Worm (Caenorhabditis elegans) whole organism, mixed stage, embryonic: Measurements from ENCODE around the gene C01B10.7.
"Not testable (repeated sequence)": the region's sequence is repeated elsewhere in the genome, so short reads cannot be mapped to it uniquely, and the experiment has no call there.

Source experiments
- M03D4.4 ChIP-seq: sonication (generic microtip); optimal IDR thresholded peaks from 2 replicates; lab custom pipeline; 2017; ENCODE audit warnings: mild to moderate bottlenecking, missing genetic modification characterization, missing compliant biosample characterization
- bed-3 ChIP-seq: fragments of 200-800 bp; sonication (Bioruptor generic); optimal IDR thresholded peaks from 3 replicates; lab custom pipeline; 2018; ENCODE audit warnings: mild to moderate bottlenecking, missing genetic modification characterization, moderate library complexity, missing compliant biosample characterization
- blmp-1 ChIP-seq: fragments of 150-350 bp; optimal IDR thresholded peaks from 2 replicates; lab custom pipeline; 2014; ENCODE audit warnings: missing biosample characterization, missing genetic modification characterization
- ceh-39 ChIP-seq: fragments of 150-350 bp; optimal IDR thresholded peaks from 2 replicates; lab custom pipeline; 2014; ENCODE audit warnings: missing biosample characterization, missing genetic modification characterization
- ceh-43 ChIP-seq: fragments of 200-800 bp; sonication (Bioruptor generic); optimal IDR thresholded peaks from 2 replicates; lab custom pipeline; 2018; ENCODE audit warnings: mild to moderate bottlenecking, missing genetic modification characterization, moderate library complexity, missing compliant biosample characterization
- ces-1 ChIP-seq: fragments of 150-350 bp; optimal IDR thresholded peaks from 2 replicates; lab custom pipeline; 2014; ENCODE audit warnings: missing biosample characterization, missing genetic modification reagents, missing genetic modification characterization
- cnd-1 ChIP-seq: fragments of 200-800 bp; sonication (Bioruptor generic); optimal IDR thresholded peaks from 2 replicates; lab custom pipeline; 2018; ENCODE audit warnings: mild to moderate bottlenecking, missing genetic modification characterization, missing compliant biosample characterization
- drap-1 ChIP-seq: fragments of 200-800 bp; sonication (Bioruptor generic); optimal IDR thresholded peaks from 3 replicates; lab custom pipeline; 2018; ENCODE audit warnings: mild to moderate bottlenecking, missing genetic modification characterization, missing compliant biosample characterization
- elt-1 ChIP-seq: sonication (generic microtip); optimal IDR thresholded peaks from 2 replicates; lab custom pipeline; 2017; ENCODE audit warnings: missing genetic modification characterization, mild to moderate bottlenecking, missing compliant biosample characterization, antibody characterized with exemption, moderate library complexity, borderline replicate concordance; ENCODE audit not compliant: insufficient read depth
- elt-3 ChIP-seq: fragments of 150-350 bp; optimal IDR thresholded peaks from 2 replicates; lab custom pipeline; 2014; ENCODE audit warnings: missing biosample characterization, missing genetic modification characterization
- flh-1 ChIP-seq: fragments of 200-800 bp; sonication (Bioruptor generic); optimal IDR thresholded peaks from 2 replicates; lab custom pipeline; 2018; ENCODE audit warnings: mild to moderate bottlenecking, missing genetic modification characterization, moderate library complexity, missing compliant biosample characterization
- ham-2 ChIP-seq: fragments of 200-800 bp; sonication (Bioruptor generic); optimal IDR thresholded peaks from 2 replicates; lab custom pipeline; 2018; ENCODE audit warnings: mild to moderate bottlenecking, missing genetic modification characterization, missing compliant biosample characterization
- hlh-1 ChIP-seq: fragments of 150-350 bp; optimal IDR thresholded peaks from 2 replicates; lab custom pipeline; 2014; ENCODE audit warnings: missing biosample characterization, missing genetic modification reagents, missing genetic modification characterization
- lin-13 ChIP-seq: fragments of 150-350 bp; optimal IDR thresholded peaks from 2 replicates; lab custom pipeline; 2014; ENCODE audit warnings: missing biosample characterization, missing genetic modification characterization
- lin-32 ChIP-seq: fragments of 200-800 bp; sonication (Bioruptor generic); optimal IDR thresholded peaks from 2 replicates; lab custom pipeline; 2018; ENCODE audit warnings: mild to moderate bottlenecking, missing genetic modification characterization, missing compliant biosample characterization
- mab-5 ChIP-seq: fragments of 150-350 bp; optimal IDR thresholded peaks from 2 replicates; lab custom pipeline; 2014; ENCODE audit warnings: missing biosample characterization, missing genetic modification characterization
- mep-1 ChIP-seq: fragments of 150-350 bp; optimal IDR thresholded peaks from 2 replicates; lab custom pipeline; 2017; ENCODE audit warnings: missing biosample characterization, missing genetic modification reagents, missing genetic modification characterization, inconsistent platforms
- mls-2 ChIP-seq: sonication (generic microtip); optimal IDR thresholded peaks from 2 replicates; lab custom pipeline; 2016; ENCODE audit warnings: mild to moderate bottlenecking, missing genetic modification characterization, moderate library complexity, missing compliant biosample characterization
- nhr-12 ChIP-seq: fragments of 150-350 bp; optimal IDR thresholded peaks from 2 replicates; lab custom pipeline; 2014; ENCODE audit warnings: missing biosample characterization, missing genetic modification characterization
- nhr-2 ChIP-seq: fragments of 150-350 bp; optimal IDR thresholded peaks from 2 replicates; lab custom pipeline; 2014; ENCODE audit warnings: missing biosample characterization, missing genetic modification characterization
- nhr-237 ChIP-seq: fragments of 150-350 bp; optimal IDR thresholded peaks from 2 replicates; lab custom pipeline; 2014; ENCODE audit warnings: missing biosample characterization, missing genetic modification characterization
- nhr-28 ChIP-seq: fragments of 150-350 bp; optimal IDR thresholded peaks from 2 replicates; lab custom pipeline; 2014; ENCODE audit warnings: missing biosample characterization, missing genetic modification characterization
- nhr-76 ChIP-seq: sonication (generic microtip); optimal IDR thresholded peaks from 2 replicates; lab custom pipeline; 2017; ENCODE audit warnings: missing biosample characterization, missing genetic modification characterization
- pha-4 ChIP-seq: fragments of 150-350 bp; optimal IDR thresholded peaks from 2 replicates; lab custom pipeline; 2018; ENCODE audit warnings: missing biosample characterization, missing genetic modification reagents, missing genetic modification characterization
- sptf-1 ChIP-seq: sonication (generic microtip); optimal IDR thresholded peaks from 2 replicates; lab custom pipeline; 2017; ENCODE audit warnings: mild to moderate bottlenecking, missing genetic modification characterization, moderate library complexity, missing compliant biosample characterization
- tbx-8 ChIP-seq: fragments of 200-800 bp; sonication (Bioruptor generic); optimal IDR thresholded peaks from 2 replicates; lab custom pipeline; 2018; ENCODE audit warnings: mild to moderate bottlenecking, missing genetic modification characterization, moderate library complexity, missing compliant biosample characterization
- unc-120 ChIP-seq: sonication (generic microtip); optimal IDR thresholded peaks from 2 replicates; lab custom pipeline; 2017; ENCODE audit warnings: missing genetic modification characterization, missing compliant biosample characterization; ENCODE audit not compliant: poor library complexity, severe bottlenecking
- unc-39 ChIP-seq: fragments of 150-350 bp; optimal IDR thresholded peaks from 2 replicates; lab custom pipeline; 2014; ENCODE audit warnings: missing biosample characterization, missing genetic modification characterization
- zip-8 ChIP-seq: fragments of 150-350 bp; optimal IDR thresholded peaks from 2 replicates; lab custom pipeline; 2014; ENCODE audit warnings: missing biosample characterization, missing genetic modification characterization
- ztf-11 ChIP-seq: fragments of 150-350 bp; optimal IDR thresholded peaks from 2 replicates; lab custom pipeline; 2014; ENCODE audit warnings: missing biosample characterization, missing genetic modification characterization

The C01B10.7 gene

DNA sequence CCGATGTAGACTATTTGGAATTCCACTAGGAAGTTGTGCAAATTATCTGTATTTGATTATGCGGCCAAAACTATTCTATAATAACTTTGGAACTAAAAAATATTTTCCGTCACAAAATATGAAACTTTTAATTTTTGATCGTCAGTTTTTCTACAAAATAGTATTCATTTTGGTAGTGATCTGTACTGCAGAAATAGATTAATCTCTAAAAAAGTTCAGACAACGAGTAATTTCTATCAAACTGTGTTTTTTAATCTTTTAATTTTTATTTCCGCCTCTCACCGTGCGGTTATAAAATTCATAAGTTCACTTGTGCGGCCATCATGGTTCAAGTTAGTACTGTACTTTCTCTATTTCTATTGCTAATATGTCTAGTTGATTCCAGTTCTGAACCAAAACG, at the start of gene C01B10.7:
TSS of gene C01B10.7 (plus strand) at position 301 of the 400 bp plus-strand sequence.
- TF ChIP-seq ces-1 (GFP tag; lab: Kevin White, UChicago) (no peak), hlh-1 (tag; lab: Kevin White, UChicago) (no peak)

DNA sequence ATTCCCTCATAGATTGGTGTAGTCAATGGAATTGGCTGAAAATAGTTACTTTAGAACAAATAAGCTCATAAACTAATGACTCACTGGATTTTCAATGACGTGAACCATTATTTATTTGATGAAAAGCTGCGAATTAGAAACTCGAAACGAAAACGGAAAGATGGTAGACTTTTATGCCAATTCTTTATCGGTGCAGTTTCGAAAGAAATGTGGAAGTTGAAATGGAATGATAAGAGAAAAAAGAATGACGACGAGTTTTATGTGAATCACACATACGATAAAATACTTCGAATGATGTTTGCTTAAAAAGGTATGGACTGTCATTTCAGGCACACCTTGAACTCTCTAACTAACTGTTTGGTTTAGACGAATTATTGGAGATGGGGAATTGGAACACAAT, 48.3 kb upstream of the C01B10.7 start, which contains the start of the genes lec-11 and irld-7:
TSS of gene lec-11 (minus strand) at position 126 of the 400 bp plus-strand sequence.
TSS of gene irld-7 (plus strand) at position 332 of the 400 bp plus-strand sequence.
- no peak for TF ChIP-seq nhr-237 (tag; lab: Kevin White, UChicago)
- TF ChIP-seq mls-2 (tag; lab: Kevin White, UChicago), result no peak
- no peak for TF ChIP-seq lin-13 (tag; lab: Kevin White, UChicago)
- no peak for TF ChIP-seq bed-3 (GFP tag; lab: Kevin White, UChicago)
- no peak for TF ChIP-seq nhr-28 (tag; lab: Kevin White, UChicago)
- no peak for TF ChIP-seq tbx-8
- TF ChIP-seq ham-2 (GFP tag; lab: Kevin White, UChicago), result no peak
- TF ChIP-seq pha-4, result no peak
- TF ChIP-seq unc-39, result no peak
- TF ChIP-seq sptf-1 (tag; lab: Kevin White, UChicago), result no peak
- TF ChIP-seq elt-3 (tag; lab: Kevin White, UChicago), result no peak

DNA sequence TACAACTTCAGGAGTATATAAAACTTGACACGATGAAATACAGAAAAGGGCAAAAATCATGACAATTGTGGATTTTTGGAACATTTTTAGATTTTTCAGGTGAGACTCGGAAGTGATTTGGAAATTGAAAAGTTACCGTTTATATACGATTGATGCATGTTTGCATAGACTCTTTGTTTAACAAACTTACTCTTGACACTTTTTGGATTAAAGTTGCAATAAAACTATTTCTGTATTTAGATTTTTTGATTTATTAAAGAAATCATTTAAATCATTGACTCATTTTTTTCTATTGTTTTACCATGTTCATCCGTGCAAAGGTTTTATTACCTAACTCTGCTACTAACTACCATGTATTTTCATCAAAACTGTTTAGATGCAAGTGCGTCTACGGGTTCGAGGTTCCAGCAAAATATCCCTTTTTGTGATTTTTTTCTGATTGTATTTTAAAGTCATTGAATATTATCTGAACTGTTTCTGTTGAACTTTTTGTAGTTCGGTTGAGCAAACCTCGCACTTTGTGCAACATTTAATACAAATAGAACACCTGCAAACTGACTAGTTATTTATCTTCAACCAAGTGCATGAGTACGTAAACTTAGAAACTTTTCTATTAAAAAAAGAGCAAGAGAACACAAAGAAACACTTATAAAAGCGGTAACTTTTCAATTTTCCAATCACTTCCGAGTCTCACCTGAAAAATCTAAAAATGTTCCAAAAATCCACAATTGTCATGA, 47.2 kb upstream of the C01B10.7 start, which contains the start of the genes nspb-1 and nspb-2:
TSS of gene nspb-1 (minus strand) at position 101 of the 737 bp plus-strand sequence.
TSS of gene nspb-2 (plus strand) at position 687 of the 737 bp plus-strand sequence.
- not testable (repeated sequence) for TF ChIP-seq nhr-76; blmp-1; lin-32 (GFP tag; lab: Kevin White, UChicago)
- TF ChIP-seq, all 35 proteins: peak for 0; not testable (repeated sequence) for 35

DNA sequence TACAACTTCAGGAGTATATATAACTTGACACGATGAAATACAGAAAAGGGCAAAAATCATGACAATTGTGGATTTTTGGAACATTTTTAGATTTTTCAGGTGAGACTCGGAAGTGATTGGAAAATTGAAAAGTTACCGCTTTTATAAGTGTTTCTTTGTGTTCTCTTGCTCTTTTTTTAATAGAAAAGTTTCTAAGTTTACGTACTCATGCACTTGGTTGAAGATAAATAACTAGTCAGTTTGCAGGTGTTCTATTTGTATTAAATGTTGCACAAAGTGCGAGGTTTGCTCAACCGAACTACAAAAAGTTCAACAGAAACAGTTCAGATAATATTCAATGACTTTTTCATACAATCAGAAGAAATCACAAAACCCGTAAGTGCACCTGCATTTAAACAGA, 43.5 kb upstream of the C01B10.7 start, which contains the start of gene nspb-3:
TSS of gene nspb-3 (minus strand) at position 101 of the 400 bp plus-strand sequence.
- not testable (repeated sequence) for TF ChIP-seq tbx-8; flh-1 (GFP tag; lab: Kevin White, UChicago); mab-5 (tag; lab: Kevin White, UChicago)

DNA sequence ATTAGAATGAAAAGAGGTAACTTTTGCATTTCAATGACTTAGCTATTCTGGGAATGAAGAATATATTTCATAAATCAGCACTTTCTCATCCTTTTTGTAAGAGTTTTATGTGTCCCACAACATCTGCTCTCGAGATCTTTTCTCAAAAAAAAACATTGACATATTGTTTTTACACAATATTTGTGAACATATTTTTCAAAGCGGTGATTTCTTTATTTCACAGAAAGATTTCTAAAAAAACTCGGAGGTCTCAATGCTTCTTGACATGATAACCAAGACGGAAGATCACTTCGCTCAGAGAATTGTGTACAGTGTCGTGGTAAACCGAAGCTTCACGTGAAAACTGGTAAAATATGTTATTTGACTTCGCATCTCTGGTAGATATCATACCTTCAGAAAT, 42.4 kb upstream of the C01B10.7 start, which contains the start of gene F38A5.22:
TSS of gene F38A5.22 (minus strand) at position 29 of the 400 bp plus-strand sequence.
- no peak for TF ChIP-seq sptf-1 (tag; lab: Kevin White, UChicago)
- no peak for TF ChIP-seq elt-1
- no peak for TF ChIP-seq tbx-8
- TF ChIP-seq hlh-1 (tag; lab: Kevin White, UChicago), result no peak
- TF ChIP-seq nhr-76, result no peak
- TF ChIP-seq lin-13 (tag; lab: Kevin White, UChicago), result no peak
- TF ChIP-seq lin-32 (GFP tag; lab: Kevin White, UChicago), result no peak
- no peak for TF ChIP-seq zip-8 (tag; lab: Kevin White, UChicago)
- TF ChIP-seq flh-1 (GFP tag; lab: Kevin White, UChicago), result no peak

DNA sequence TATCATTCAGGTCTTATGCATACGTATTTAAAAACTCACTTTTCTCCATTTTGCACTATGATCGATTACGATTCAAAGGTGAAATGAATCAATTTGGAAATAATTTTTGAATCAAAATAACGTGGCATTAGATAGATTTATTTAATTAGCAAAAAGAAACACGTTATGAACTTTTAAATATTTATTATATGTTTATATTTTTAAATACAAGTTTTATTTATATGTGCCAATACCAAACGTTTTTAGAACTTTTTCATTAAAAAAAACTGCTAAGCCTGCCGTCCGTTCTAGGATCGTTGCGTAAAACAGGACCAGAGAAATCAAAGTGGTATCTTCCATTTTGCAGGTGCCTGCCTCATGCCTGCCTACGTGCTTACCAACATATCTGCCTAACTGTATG, 41.1 kb upstream of the C01B10.7 start, which contains the start of gene F38A5.6:
TSS of gene F38A5.6 (minus strand) at position 101 of the 400 bp plus-strand sequence.
- TF ChIP-seq ceh-39 (tag; lab: Kevin White, UChicago), result no peak
- TF ChIP-seq pha-4, result no peak
- TF ChIP-seq ceh-43, result no peak
- no peak for TF ChIP-seq nhr-12 (tag; lab: Kevin White, UChicago)
- no peak for TF ChIP-seq elt-3 (tag; lab: Kevin White, UChicago)
- no peak for TF ChIP-seq zip-8 (tag; lab: Kevin White, UChicago)
- no peak for TF ChIP-seq lin-13 (tag; lab: Kevin White, UChicago)
- no peak for TF ChIP-seq tbx-8
- no peak for TF ChIP-seq ztf-11 (tag; lab: Kevin White, UChicago)
- TF ChIP-seq mls-2 (tag; lab: Kevin White, UChicago), result no peak
- TF ChIP-seq unc-39, result no peak
- no peak for TF ChIP-seq drap-1
- TF ChIP-seq mep-1, result no peak
- no peak for TF ChIP-seq lin-32 (GFP tag; lab: Kevin White, UChicago)
- TF ChIP-seq M03D4.4 (tag; lab: Kevin White, UChicago), result no peak
- no peak for TF ChIP-seq bed-3 (GFP tag; lab: Kevin White, UChicago)
- TF ChIP-seq nhr-2 (tag; lab: Kevin White, UChicago), result no peak
- TF ChIP-seq cnd-1 (tag; lab: Kevin White, UChicago), result no peak
- TF ChIP-seq unc-120 (tag; lab: Kevin White, UChicago), result no peak
- no peak for TF ChIP-seq flh-1 (GFP tag; lab: Kevin White, UChicago)
- TF ChIP-seq, all 35 proteins: peak for 0
